Fruit fly (Drosophila melanogaster): ENCODE measurements around the gene bel.

bel gene

DNA sequence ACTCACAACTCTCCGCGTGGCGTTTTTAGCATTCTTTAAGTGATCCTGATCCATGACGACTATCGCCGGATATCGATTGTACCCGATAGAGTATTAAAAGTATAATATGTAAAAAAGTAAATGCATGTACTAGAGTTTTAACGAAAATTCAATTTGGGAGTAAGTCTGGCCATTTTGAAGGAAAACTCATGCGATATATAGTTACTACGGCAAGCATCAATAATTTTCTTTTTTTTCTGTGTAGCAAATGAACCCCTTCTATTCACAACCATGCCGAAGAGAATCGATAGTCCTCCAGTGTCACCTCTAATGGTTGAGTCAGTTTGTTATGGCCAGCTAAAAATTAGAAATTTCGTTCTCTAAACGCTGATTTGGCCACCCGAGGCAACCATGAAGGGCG, 7.8 kb downstream of the bel start, which contains the start of the genes Sys1 and Dhod:
Gene Sys1, plus strand, starts transcription at position 91 of the 400 bp plus-strand sequence.
Gene Dhod, minus strand, starts transcription at position 186 of the 400 bp plus-strand sequence.
- TF ChIP-seq CG1620 (GFP tag; optimal IDR thresholded peaks at IDR 0.05) (peak; percentile 74), toe (GFP tag; optimal IDR thresholded peaks at IDR 0.05) (peak; percentile 84), CG33017 (tag; optimal IDR thresholded peaks at IDR 0.05) (peak; percentile 54), CG7101 (tag; optimal IDR thresholded peaks at IDR 0.05) (peak; percentile 74), kay (GFP tag; ENCODE audit: borderline replicate concordance) (no peak), Mnt (GFP tag; optimal IDR thresholded peaks at IDR 0.05) (peak; percentile 87), CG11617 (GFP tag; optimal IDR thresholded peaks at IDR 0.05) (peak; percentile 75), CG5204 (GFP tag; optimal IDR thresholded peaks at IDR 0.05) (no peak), tj (GFP tag; optimal IDR thresholded peaks at IDR 0.05) (peak; percentile 46), CG7045 (GFP tag; optimal IDR thresholded peaks at IDR 0.05) (peak; percentile 49), cnc (optimal IDR thresholded peaks at IDR 0.05) (no peak), Clk (GFP tag; optimal IDR thresholded peaks at IDR 0.05) (peak; percentile 16), CG14711 (tag; optimal IDR thresholded peaks at IDR 0.05) (peak; percentile 81), bab1 (GFP tag; optimal IDR thresholded peaks at IDR 0.05) (peak; percentile 89), cic (GFP tag; optimal IDR thresholded peaks at IDR 0.05) (peak; percentile 9), pad (GFP tag; optimal IDR thresholded peaks at IDR 0.05) (peak; percentile 47), Crg-1 (GFP tag; optimal IDR thresholded peaks at IDR 0.05) (peak; percentile 79), ovo (GFP tag; optimal IDR thresholded peaks at IDR 0.05) (peak; percentile 19), Hr96 (GFP tag; optimal IDR thresholded peaks at IDR 0.05) (peak; percentile 76), CG12768 (GFP tag; optimal IDR thresholded peaks at IDR 0.05) (peak; percentile 71)

DNA sequence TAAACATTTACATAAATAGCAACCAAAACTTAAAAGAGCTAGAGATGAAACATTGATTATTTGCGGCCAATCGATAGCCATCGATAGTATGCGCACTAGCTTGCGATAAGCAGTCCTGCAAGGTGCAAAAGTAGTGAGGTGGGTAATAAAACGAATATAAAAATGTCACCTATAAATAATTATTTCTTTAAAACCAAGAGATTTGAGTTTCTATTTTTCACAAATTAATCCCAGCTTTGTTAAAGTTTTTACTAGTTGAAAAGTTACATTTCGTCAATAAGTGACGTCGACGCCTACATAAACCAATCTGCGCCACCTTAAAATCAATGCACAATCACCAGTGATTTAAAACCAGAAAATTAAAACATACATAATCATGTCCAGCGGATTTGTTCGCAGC, 9.8 kb downstream of the bel start, which contains the start of the genes Mkk4 and SLIRP2:
Gene Mkk4, minus strand, starts transcription at position 56 of the 400 bp plus-strand sequence.
Gene SLIRP2, plus strand, starts transcription at position 344 of the 400 bp plus-strand sequence.
- TF ChIP-seq kay (GFP tag; ENCODE audit: borderline replicate concordance) (no peak), CG33017 (tag; optimal IDR thresholded peaks at IDR 0.05) (peak; percentile 98), CG5204 (GFP tag; optimal IDR thresholded peaks at IDR 0.05) (peak; percentile 98), ovo (GFP tag; optimal IDR thresholded peaks at IDR 0.05) (peak; percentile 96), Hr96 (GFP tag; optimal IDR thresholded peaks at IDR 0.05) (peak; percentile 98), CG14711 (tag; optimal IDR thresholded peaks at IDR 0.05) (peak; percentile 96), CG1620 (GFP tag; optimal IDR thresholded peaks at IDR 0.05) (peak; percentile 99), CG7045 (GFP tag; optimal IDR thresholded peaks at IDR 0.05) (peak; percentile 98), tj (GFP tag; optimal IDR thresholded peaks at IDR 0.05) (peak; percentile 90), bab1 (GFP tag; optimal IDR thresholded peaks at IDR 0.05) (peak; percentile 99), cic (GFP tag; optimal IDR thresholded peaks at IDR 0.05) (peak; percentile 88), CG7101 (tag; optimal IDR thresholded peaks at IDR 0.05) (peak; percentile 98), Crg-1 (GFP tag; optimal IDR thresholded peaks at IDR 0.05) (peak; percentile 98), cnc (optimal IDR thresholded peaks at IDR 0.05) (no peak), pad (GFP tag; optimal IDR thresholded peaks at IDR 0.05) (peak; percentile 90), Mnt (GFP tag; optimal IDR thresholded peaks at IDR 0.05) (peak; percentile 96), toe (GFP tag; optimal IDR thresholded peaks at IDR 0.05) (peak; percentile 99), Clk (GFP tag; optimal IDR thresholded peaks at IDR 0.05) (peak; percentile 97), CG11617 (GFP tag; optimal IDR thresholded peaks at IDR 0.05) (peak; percentile 99), CG12768 (GFP tag; optimal IDR thresholded peaks at IDR 0.05) (peak; percentile 98)

DNA sequence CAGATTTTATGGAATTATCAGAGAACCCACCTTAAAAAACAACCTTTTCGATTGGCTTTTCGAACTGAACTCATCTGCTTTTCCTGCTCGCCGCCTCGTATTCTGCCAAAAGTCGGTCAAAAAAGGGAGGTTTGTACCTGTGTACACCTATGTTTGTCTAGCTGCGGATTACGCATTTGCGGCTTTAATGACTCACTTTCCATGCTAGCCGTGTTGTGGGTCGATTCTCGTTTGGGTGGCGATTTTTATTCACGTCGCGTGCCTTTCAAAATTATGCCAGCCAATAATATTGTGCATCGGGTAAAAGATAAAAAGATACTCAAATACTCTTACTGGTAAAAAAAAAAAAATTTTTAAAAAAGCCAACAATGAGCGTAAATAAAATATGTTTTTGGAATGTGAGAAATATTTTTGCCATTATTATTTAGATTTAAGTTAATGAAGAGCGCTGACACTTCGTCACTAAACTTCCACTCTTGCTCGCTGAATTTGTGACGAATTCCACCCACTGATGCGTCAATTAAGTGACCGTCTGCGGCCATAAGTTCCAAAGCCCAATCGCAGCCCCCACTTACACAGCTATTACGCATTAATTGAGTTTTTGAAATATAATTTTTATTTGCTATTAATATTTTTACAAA, 14.9 kb downstream of the bel start, which contains the start of gene Cyp313b1:
Gene Cyp313b1, minus strand, starts transcription at position 71 of the 641 bp plus-strand sequence.
- TF ChIP-seq CG7101 (tag; optimal IDR thresholded peaks at IDR 0.05), result no peak
- no peak for TF ChIP-seq CG33017 (tag; optimal IDR thresholded peaks at IDR 0.05)
- no peak for TF ChIP-seq ovo (GFP tag; optimal IDR thresholded peaks at IDR 0.05)
- TF ChIP-seq Hr96 (GFP tag; optimal IDR thresholded peaks at IDR 0.05), result no peak
- no peak for TF ChIP-seq cnc (optimal IDR thresholded peaks at IDR 0.05)
- no peak for TF ChIP-seq CG7045 (GFP tag; optimal IDR thresholded peaks at IDR 0.05)
- no peak for TF ChIP-seq Crg-1 (GFP tag; optimal IDR thresholded peaks at IDR 0.05)
- TF ChIP-seq CG11617 (GFP tag; optimal IDR thresholded peaks at IDR 0.05), result no peak
- TF ChIP-seq bab1 (GFP tag; optimal IDR thresholded peaks at IDR 0.05), result no peak
- TF ChIP-seq CG12768 (GFP tag; optimal IDR thresholded peaks at IDR 0.05), result no peak
- no peak for TF ChIP-seq kay (GFP tag; ENCODE audit: borderline replicate concordance)
- no peak for TF ChIP-seq toe (GFP tag; optimal IDR thresholded peaks at IDR 0.05)
- TF ChIP-seq pad (GFP tag; optimal IDR thresholded peaks at IDR 0.05), result no peak

dm6 chr3R:8642376-8642966, 18.1 kb downstream of the bel start:
- no peak for TF ChIP-seq Mnt (GFP tag; optimal IDR thresholded peaks at IDR 0.05)
- no peak for TF ChIP-seq CG7101 (tag; optimal IDR thresholded peaks at IDR 0.05)
- TF ChIP-seq bab1 (GFP tag; optimal IDR thresholded peaks at IDR 0.05), result peak; percentile 10
- TF ChIP-seq tj (GFP tag; optimal IDR thresholded peaks at IDR 0.05), result peak; percentile 90
- TF ChIP-seq kay (GFP tag; ENCODE audit: borderline replicate concordance), result peak; percentile 79
- TF ChIP-seq ovo (GFP tag; optimal IDR thresholded peaks at IDR 0.05), result no peak

DNA sequence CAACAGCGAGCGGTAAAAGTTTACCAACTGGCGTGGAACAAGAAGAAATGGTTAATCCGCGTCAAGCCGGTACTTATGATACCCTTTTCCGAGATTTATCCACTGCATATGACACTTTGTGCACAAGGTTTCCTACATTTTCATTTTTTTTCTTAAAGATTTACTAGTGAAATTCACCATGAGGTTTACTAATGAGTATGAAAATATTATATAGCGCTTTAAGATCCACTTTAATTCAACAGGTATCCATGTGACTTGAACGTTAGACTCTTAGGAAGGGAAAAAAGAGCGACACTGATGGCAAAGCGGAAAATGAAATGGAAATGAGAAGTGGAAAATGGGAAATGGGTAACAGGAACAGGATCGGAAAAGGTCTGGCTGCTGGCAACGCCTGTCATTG, 21.9 kb downstream of the bel start:
- TF ChIP-seq CG14711 (tag; optimal IDR thresholded peaks at IDR 0.05), result no peak
- no peak for TF ChIP-seq CG33017 (tag; optimal IDR thresholded peaks at IDR 0.05)
- no peak for TF ChIP-seq tj (GFP tag; optimal IDR thresholded peaks at IDR 0.05)

- no peak for TF ChIP-seq CG14711 (tag; optimal IDR thresholded peaks at IDR 0.05)
These were observed 24.8 kb downstream of the bel start, which contains the start of gene Or85e for dm6 chr3R:8635778-8636177. Gene Or85e (minus strand): TSS chr3R:8635878.

Data from whole organism, adult.